Fruit fly (Drosophila melanogaster) whole organism, pupa: Measurements from ENCODE around the gene Cep135.

Experiments
- CG10348 ChIP-seq: fragments of 200-800 bp; sonication (Bioruptor generic); IDR thresholded peaks from 2 replicates; pipeline ENCODE4 v1.3.6; 2022; ENCODE audit warnings: missing biosample characterization, missing genetic modification characterization
- CG12605 ChIP-seq: fragments of 200-800 bp; sonication (Bioruptor generic); IDR thresholded peaks from 2 replicates; pipeline ENCODE4 v1.3.6; 2022; ENCODE audit warnings: missing biosample characterization, missing genetic modification characterization
- CG13204 ChIP-seq: fragments of 200-800 bp; sonication (Bioruptor generic); optimal IDR thresholded peaks from 2 replicates; lab custom pipeline; 2018; ENCODE audit warnings: missing biosample characterization, mild to moderate bottlenecking, missing genetic modification characterization, moderate library complexity
- CG14655 ChIP-seq: fragments of 200-800 bp; sonication (Bioruptor generic); optimal IDR thresholded peaks from 3 replicates; lab custom pipeline; 2017; ENCODE audit warnings: mild to moderate bottlenecking, missing biosample characterization, missing genetic modification reagents, missing genetic modification characterization
- CG15710 ChIP-seq: fragments of 200-800 bp; sonication (Bioruptor generic); optimal IDR thresholded peaks from 2 replicates; lab custom pipeline; 2018; ENCODE audit warnings: missing biosample characterization, mild to moderate bottlenecking, missing genetic modification characterization, moderate library complexity
- CG17806 ChIP-seq: fragments of 200-800 bp; sonication (Bioruptor generic); optimal IDR thresholded peaks from 2 replicates; lab custom pipeline; 2018; ENCODE audit warnings: missing biosample characterization, mild to moderate bottlenecking, missing genetic modification characterization, moderate library complexity
- CG32121 ChIP-seq: fragments of 200-800 bp; sonication (Bioruptor generic); IDR thresholded peaks from 2 replicates; pipeline ENCODE4 v1.3.6; 2022; ENCODE audit warnings: missing biosample characterization, missing genetic modification characterization
- CG34367 ChIP-seq: fragments of 200-800 bp; sonication (Bioruptor generic); optimal IDR thresholded peaks from 2 replicates; lab custom pipeline; 2018; ENCODE audit warnings: missing biosample characterization, mild to moderate bottlenecking, missing genetic modification characterization
- CG4496 ChIP-seq: fragments of 200-800 bp; sonication (Bioruptor generic); IDR thresholded peaks from 3 replicates; pipeline ENCODE4 v1.3.6; 2022; ENCODE audit warnings: missing biosample characterization, missing genetic modification characterization
- CG8159 ChIP-seq: fragments of 200-800 bp; sonication (Bioruptor generic); optimal IDR thresholded peaks from 3 replicates; lab custom pipeline; 2018; ENCODE audit warnings: missing biosample characterization, mild to moderate bottlenecking, missing genetic modification characterization, moderate library complexity
- CG8301 ChIP-seq: fragments of 200-800 bp; sonication (Bioruptor generic); optimal IDR thresholded peaks from 2 replicates; lab custom pipeline; 2018; ENCODE audit warnings: missing biosample characterization, mild to moderate bottlenecking, missing genetic modification characterization
- CG9948 ChIP-seq: fragments of 200-800 bp; sonication (Bioruptor generic); optimal IDR thresholded peaks from 2 replicates; lab custom pipeline; 2018; ENCODE audit warnings: missing biosample characterization, mild to moderate bottlenecking, missing genetic modification characterization, moderate library complexity
- D1 ChIP-seq: fragments of 200-800 bp; sonication (Bioruptor generic); optimal IDR thresholded peaks from 2 replicates; lab custom pipeline; 2018; ENCODE audit warnings: missing biosample characterization, mild to moderate bottlenecking, missing genetic modification characterization, moderate library complexity
- EcR ChIP-seq: fragments of 200-800 bp; sonication (Bioruptor generic); optimal IDR thresholded peaks from 3 replicates; lab custom pipeline; 2019; ENCODE audit warnings: missing biosample characterization, missing genetic modification characterization, mild to moderate bottlenecking, moderate library complexity, missing genetic modification reagents
- Ets98B ChIP-seq: fragments of 200-800 bp; sonication (Bioruptor generic); IDR thresholded peaks from 2 replicates; pipeline ENCODE4 v1.3.6; 2022; ENCODE audit warnings: missing biosample characterization, missing genetic modification characterization
- Pif1A ChIP-seq: fragments of 200-800 bp; sonication (Bioruptor generic); optimal IDR thresholded peaks from 3 replicates; lab custom pipeline; 2016; ENCODE audit warnings: missing biosample characterization, missing genetic modification characterization
- Pif1B ChIP-seq: fragments of 200-800 bp; sonication (Bioruptor generic); optimal IDR thresholded peaks from 3 replicates; lab custom pipeline; 2016; ENCODE audit warnings: missing biosample characterization, missing genetic modification characterization
- Snoo ChIP-seq: fragments of 200-800 bp; sonication (Bioruptor generic); optimal IDR thresholded peaks from 3 replicates; lab custom pipeline; 2017; ENCODE audit warnings: missing biosample characterization, mild to moderate bottlenecking, missing genetic modification characterization, inconsistent platforms
- fd96Ca ChIP-seq: fragments of 200-800 bp; sonication (Bioruptor generic); IDR thresholded peaks from 3 replicates; pipeline ENCODE4 v1.3.6; 2022; ENCODE audit warnings: missing biosample characterization, missing genetic modification characterization
- gl ChIP-seq: fragments of 200-800 bp; sonication (Bioruptor generic); optimal IDR thresholded peaks from 2 replicates; lab custom pipeline; 2018; ENCODE audit warnings: missing biosample characterization, mild to moderate bottlenecking, missing genetic modification characterization
- rn ChIP-seq: fragments of 200-800 bp; sonication (Bioruptor generic); IDR thresholded peaks from 2 replicates; pipeline ENCODE4 v1.3.6; 2022; ENCODE audit warnings: missing biosample characterization, missing genetic modification characterization

Gene Cep135

dm6 chr3L:15102669-15103309, 13.7 kb upstream of the Cep135 start:
- TF ChIP-seq CG10348 (GFP tag; lab: Robert Waterston, UW) (no peak), Ets98B (GFP tag; lab: Robert Waterston, UW) (peak; percentile 31), CG14655 (peak; percentile 49), CG34367 (peak; percentile 38), Pif1B (GFP tag; lab: Kevin White, UChicago) (no peak), fd96Ca (GFP tag; lab: Robert Waterston, UW) (0 out of 3 replicates have a peak, but pooled peaks have one; percentile 12), CG17806 (peak; percentile 31), CG8159 (tag; lab: Kevin White, UChicago) (peak; percentile 49), rn (GFP tag; lab: Robert Waterston, UW) (no peak), D1 (no peak), EcR (GFP tag; lab: Kevin White, UChicago) (peak; percentile 49), CG13204 (peak; percentile 96), CG15710 (tag; lab: Kevin White, UChicago) (peak; percentile 49), CG8301 (tag; lab: Kevin White, UChicago) (peak; percentile 13), CG12605 (GFP tag; lab: Robert Waterston, UW) (no peak), CG32121 (GFP tag; lab: Robert Waterston, UW) (no peak), gl (tag; lab: Kevin White, UChicago) (no peak), CG9948 (tag; lab: Kevin White, UChicago) (peak; percentile 25), CG4496 (GFP tag; lab: Robert Waterston, UW) (peak; percentile 54; the same call in 1 of the 3 replicates), Pif1A (GFP tag; lab: Kevin White, UChicago) (peak; percentile 5), Snoo (tag; lab: Kevin White, UChicago) (no peak)

dm6 chr3L:15103988-15104848, 12.3 kb upstream of the Cep135 start:
- TF ChIP-seq CG17806 (peak; percentile 4), Pif1B (GFP tag; lab: Kevin White, UChicago) (peak; percentile 33), CG13204 (peak; percentile 99), CG15710 (tag; lab: Kevin White, UChicago) (no peak), CG8301 (tag; lab: Kevin White, UChicago) (no peak), Ets98B (GFP tag; lab: Robert Waterston, UW) (no peak), CG12605 (GFP tag; lab: Robert Waterston, UW) (no peak), gl (tag; lab: Kevin White, UChicago) (no peak), CG32121 (GFP tag; lab: Robert Waterston, UW) (no peak; the same call in 1 of the 2 replicates), rn (GFP tag; lab: Robert Waterston, UW) (no peak), Snoo (tag; lab: Kevin White, UChicago) (peak; percentile 19), D1 (no peak), EcR (GFP tag; lab: Kevin White, UChicago) (peak; percentile 49), Pif1A (GFP tag; lab: Kevin White, UChicago) (no peak), CG14655 (no peak), fd96Ca (GFP tag; lab: Robert Waterston, UW) (peak; percentile 24; the same call in 1 of the 3 replicates), CG8159 (tag; lab: Kevin White, UChicago) (no peak)

- TF ChIP-seq Snoo (tag; lab: Kevin White, UChicago) (peak; percentile 90), Pif1B (GFP tag; lab: Kevin White, UChicago) (peak; percentile 88), CG12605 (GFP tag; lab: Robert Waterston, UW) (peak; percentile 76), CG8159 (tag; lab: Kevin White, UChicago) (peak; percentile 90), CG17806 (peak; percentile 87), D1 (peak; percentile 53), Ets98B (GFP tag; lab: Robert Waterston, UW) (peak; percentile 82), CG14655 (peak; percentile 88), fd96Ca (GFP tag; lab: Robert Waterston, UW) (peak; percentile 92), CG9948 (tag; lab: Kevin White, UChicago) (peak; percentile 84), CG10348 (GFP tag; lab: Robert Waterston, UW) (no peak; the same call in 1 of the 2 replicates), rn (GFP tag; lab: Robert Waterston, UW) (peak; percentile 84), Pif1A (GFP tag; lab: Kevin White, UChicago) (peak; percentile 95), CG8301 (tag; lab: Kevin White, UChicago) (peak; percentile 90), CG32121 (GFP tag; lab: Robert Waterston, UW) (peak; percentile 87), EcR (GFP tag; lab: Kevin White, UChicago) (no peak), CG4496 (GFP tag; lab: Robert Waterston, UW) (peak; percentile 87), CG13204 (peak; percentile 6), CG34367 (peak; percentile 89), gl (tag; lab: Kevin White, UChicago) (peak; percentile 73), CG15710 (tag; lab: Kevin White, UChicago) (peak; percentile 94)
Measured at dm6 chr3L:15104849-15105555, 11.5 kb upstream of the Cep135 start.

- TF ChIP-seq CG10348 (GFP tag; lab: Robert Waterston, UW) (no peak), EcR (GFP tag; lab: Kevin White, UChicago) (peak; percentile 37), gl (tag; lab: Kevin White, UChicago) (no peak), CG13204 (peak; percentile 100), CG34367 (no peak), CG14655 (no peak), CG8301 (tag; lab: Kevin White, UChicago) (no peak), Ets98B (GFP tag; lab: Robert Waterston, UW) (peak; percentile 11; the same call in 1 of the 2 replicates), CG17806 (no peak), CG4496 (GFP tag; lab: Robert Waterston, UW) (no peak), CG12605 (GFP tag; lab: Robert Waterston, UW) (peak; percentile 34; the same call in 1 of the 2 replicates), Pif1B (GFP tag; lab: Kevin White, UChicago) (no peak), Pif1A (GFP tag; lab: Kevin White, UChicago) (no peak), rn (GFP tag; lab: Robert Waterston, UW) (no peak)
Measured at dm6 chr3L:15105566-15106207, 10.8 kb upstream of the Cep135 start, which contains the start of gene CG45071. TSS of gene CG45071 (plus strand) at chr3L:15105882.
